Worm (Caenorhabditis elegans) whole organism, young adult: ENCODE measurements around the gene nos-3.

Experiments
- D2030.7 ChIP-seq: fragments of 200-800 bp; sonication (Bioruptor generic); IDR thresholded peaks from 2 replicates; pipeline ENCODE4 v1.3.6; 2022; ENCODE audit warnings: missing genetic modification reagents, missing genetic modification characterization, missing compliant biosample characterization
- F37B4.10 ChIP-seq: fragments of 200-800 bp; sonication (Bioruptor generic); IDR thresholded peaks from 2 replicates; pipeline ENCODE4 v1.3.6; 2022; ENCODE audit warnings: missing genetic modification characterization, missing compliant biosample characterization
- dox-1 ChIP-seq: fragments of 200-800 bp; sonication (Bioruptor generic); IDR thresholded peaks from 2 replicates; pipeline ENCODE4 v1.3.6; 2022; ENCODE audit warnings: missing genetic modification reagents, missing genetic modification characterization, missing compliant biosample characterization
- him-1 ChIP-seq: sonication (generic microtip); optimal IDR thresholded peaks from 2 replicates; lab custom pipeline; 2016; ENCODE audit warnings: missing genotype, missing genetic modification reagents, missing genetic modification characterization, missing compliant biosample characterization
- hlh-12 ChIP-seq: sonication (generic microtip); optimal IDR thresholded peaks from 2 replicates; lab custom pipeline; 2016; ENCODE audit warnings: missing genetic modification characterization, missing compliant biosample characterization
- hmg-1.2 ChIP-seq: fragments of 200-800 bp; sonication (Bioruptor generic); IDR thresholded peaks from 2 replicates; pipeline ENCODE4 v1.3.6; 2022; ENCODE audit warnings: missing genetic modification reagents, missing genetic modification characterization, missing compliant biosample characterization
- lir-1 ChIP-seq: fragments of 200-800 bp; sonication (Bioruptor generic); conservative IDR thresholded peaks from 2 replicates; pipeline ENCODE4 v1.3.6; 2022; ENCODE audit warnings: missing genetic modification reagents, missing genetic modification characterization, missing compliant biosample characterization
- lsy-27 ChIP-seq: sonication (generic microtip); optimal IDR thresholded peaks from 2 replicates; lab custom pipeline; 2017; ENCODE audit warnings: missing genetic modification characterization, mild to moderate bottlenecking, missing compliant biosample characterization, antibody characterized with exemption, missing genotype, borderline replicate concordance; ENCODE audit not compliant: insufficient read depth
- mxl-1 ChIP-seq: sonication (generic microtip); optimal IDR thresholded peaks from 2 replicates; lab custom pipeline; 2016; ENCODE audit warnings: missing genetic modification characterization, missing compliant biosample characterization
- pbrm-1 ChIP-seq: fragments of 200-800 bp; sonication (Bioruptor generic); IDR thresholded peaks from 2 replicates; pipeline ENCODE4 v1.3.6; 2022; ENCODE audit warnings: missing genetic modification reagents, missing genetic modification characterization, missing compliant biosample characterization
- pha-4 ChIP-seq: fragments of 150-350 bp; sonication (generic microtip); optimal IDR thresholded peaks from 2 replicates; lab custom pipeline; 2014; ENCODE audit warnings: missing biosample characterization, missing genetic modification reagents, missing genetic modification characterization
- snpc-4 ChIP-seq, 5 experiments: fragments of 150-350 bp in 1 of 5; sonication (generic microtip) in 4 of 5; optimal IDR thresholded peaks; 2 replicates each; lab custom pipeline; 2014 to 2018; ENCODE audit warnings: missing genetic modification characterization in 5 of 5, missing biosample characterization in 3 of 5, antibody characterized with exemption in 2 of 5, mild to moderate bottlenecking in 2 of 5, missing compliant biosample characterization in 2 of 5, missing genotype in 2 of 5, moderate library complexity in 2 of 5, missing genetic modification reagents in 1 of 5
- unc-62 ChIP-seq: fragments of 150-350 bp; optimal IDR thresholded peaks from 2 replicates; lab custom pipeline; 2014; ENCODE audit warnings: missing biosample characterization, missing genetic modification reagents, missing genetic modification characterization

DNA sequence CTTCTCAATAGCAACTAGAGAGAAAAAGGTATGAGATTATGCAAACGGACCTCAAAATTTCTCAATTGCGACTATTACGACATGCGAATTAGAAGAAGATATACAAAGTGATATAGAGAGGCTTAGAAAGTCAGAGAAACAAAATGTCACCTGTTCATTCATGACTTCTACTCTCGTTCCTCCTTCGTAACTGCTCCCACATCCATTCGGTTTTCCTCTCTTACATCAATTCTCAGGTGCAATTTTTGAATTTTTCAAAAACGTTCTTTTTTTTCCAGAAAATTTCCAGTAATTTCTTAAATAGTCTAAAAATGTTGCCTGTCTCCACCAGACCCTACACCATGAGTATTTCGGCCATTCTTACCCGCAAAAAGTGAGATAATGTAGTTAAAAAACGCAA is 18.6 kb downstream of the nos-3 start:
- TF ChIP-seq mxl-1 (no peak), him-1 (tag; lab: Kevin White, UChicago) (no peak), D2030.7 (GFP tag; lab: Robert Waterston, UW) (no peak), snpc-4 (GFP tag; optimal IDR thresholded peaks at IDR 0.05; lab: Kevin White, UChicago) (no peak), snpc-4 (tag; optimal IDR thresholded peaks at IDR 0.05; lab: Kevin White, UChicago) (no peak), hlh-12 (tag; lab: Kevin White, UChicago) (no peak), unc-62 (GFP tag; lab: Kevin White, UChicago) (no peak), pbrm-1 (GFP tag; lab: Robert Waterston, UW) (no peak), lir-1 (GFP tag; lab: Robert Waterston, UW) (no peak), hmg-1.2 (no peak), lsy-27 (tag; lab: Kevin White, UChicago) (no peak), F37B4.10 (GFP tag; lab: Robert Waterston, UW) (no peak), dox-1 (GFP tag; lab: Robert Waterston, UW) (no peak), pha-4 (no peak)
